Fruit fly (Drosophila melanogaster) whole organism, embryonic: ENCODE data around the gene Mf.

Source experiments
- Bgb ChIP-seq: fragments of 200-800 bp; sonication (Bioruptor generic); IDR thresholded peaks from 2 replicates; pipeline ENCODE4 v1.3.6; 2022; ENCODE audit warnings: missing biosample characterization, missing genetic modification characterization; ENCODE audit not compliant: partially characterized antibody
- CG11696 ChIP-seq: fragments of 200-800 bp; sonication (Bioruptor generic); IDR thresholded peaks from 2 replicates; pipeline ENCODE4 v1.3.6; 2022; ENCODE audit warnings: missing biosample characterization, missing genetic modification characterization
- CG11723 ChIP-seq: fragments of 200-800 bp; sonication (Bioruptor generic); optimal IDR thresholded peaks from 2 replicates; lab custom pipeline; 2017; ENCODE audit warnings: missing biosample characterization, mild to moderate bottlenecking, missing genetic modification characterization
- CG12155 ChIP-seq: fragments of 200-800 bp; sonication (Bioruptor generic); optimal IDR thresholded peaks from 3 replicates; lab custom pipeline; 2016; ENCODE audit warnings: missing biosample characterization, missing genetic modification characterization
- CG12219 ChIP-seq: fragments of 200-800 bp; sonication (Bioruptor generic); optimal IDR thresholded peaks from 3 replicates; lab custom pipeline; 2018; ENCODE audit warnings: missing biosample characterization, mild to moderate bottlenecking, missing genetic modification characterization
- CG12299 ChIP-seq: fragments of 200-800 bp; sonication (Bioruptor generic); optimal IDR thresholded peaks from 2 replicates; lab custom pipeline; 2018; ENCODE audit warnings: missing biosample characterization, mild to moderate bottlenecking, missing genetic modification characterization
- CG13287 ChIP-seq: fragments of 200-800 bp; sonication (Bioruptor generic); IDR thresholded peaks from 2 replicates; pipeline ENCODE4 v1.3.6; 2022; ENCODE audit warnings: missing biosample characterization, missing genetic modification characterization; ENCODE audit not compliant: partially characterized antibody
- CG14710 ChIP-seq: fragments of 200-800 bp; sonication (Bioruptor generic); optimal IDR thresholded peaks from 3 replicates; lab custom pipeline; 2019; ENCODE audit warnings: missing biosample characterization, mild to moderate bottlenecking, missing genetic modification characterization, moderate library complexity
- CG1603 ChIP-seq: fragments of 200-800 bp; sonication (Bioruptor generic); optimal IDR thresholded peaks from 2 replicates; lab custom pipeline; 2019; ENCODE audit warnings: missing biosample characterization, mild to moderate bottlenecking, missing genetic modification characterization, moderate library complexity
- CG17186 ChIP-seq: fragments of 200-800 bp; sonication (Bioruptor generic); optimal IDR thresholded peaks from 3 replicates; lab custom pipeline; 2017; ENCODE audit warnings: missing biosample characterization, missing genetic modification reagents, missing genetic modification characterization
- CG32532 ChIP-seq: fragments of 200-800 bp; sonication (Bioruptor generic); IDR thresholded peaks from 2 replicates; pipeline ENCODE4 v1.3.6; 2022; ENCODE audit warnings: missing biosample characterization, missing genetic modification characterization
- CG34224 ChIP-seq: fragments of 200-800 bp; sonication (Bioruptor generic); IDR thresholded peaks from 3 replicates; pipeline ENCODE4 v1.3.6; 2022; ENCODE audit warnings: missing biosample characterization, missing genetic modification characterization; ENCODE audit not compliant: partially characterized antibody
- Dip3 ChIP-seq: fragments of 200-800 bp; sonication (Bioruptor generic); optimal IDR thresholded peaks from 3 replicates; lab custom pipeline; 2016; ENCODE audit warnings: missing biosample characterization, missing genetic modification characterization
- Dref ChIP-seq: fragments of 200-800 bp; sonication (Bioruptor generic); IDR thresholded peaks from 2 replicates; pipeline ENCODE4 v1.3.6; 2022; ENCODE audit warnings: missing biosample characterization, missing genetic modification characterization
- HLH4C ChIP-seq: fragments of 200-800 bp; sonication (Bioruptor generic); IDR thresholded peaks from 3 replicates; pipeline ENCODE4 v1.3.6; 2022; ENCODE audit warnings: missing biosample characterization, missing genetic modification characterization; ENCODE audit not compliant: partially characterized antibody
- MBD-R2 ChIP-seq: fragments of 200-800 bp; sonication (Bioruptor generic); IDR thresholded peaks from 2 replicates; pipeline ENCODE4 v1.3.6; 2022; ENCODE audit warnings: missing biosample characterization, missing genetic modification characterization
- Mad ChIP-seq: fragments of 200-800 bp; sonication (Bioruptor generic); optimal IDR thresholded peaks from 2 replicates; lab custom pipeline; 2016; ENCODE audit warnings: missing biosample characterization, missing genetic modification characterization
- Meics ChIP-seq: fragments of 200-800 bp; sonication (Bioruptor generic); optimal IDR thresholded peaks from 2 replicates; lab custom pipeline; 2017; ENCODE audit warnings: missing biosample characterization, mild to moderate bottlenecking, missing genetic modification characterization
- NC2β ChIP-seq: fragments of 200-800 bp; sonication (Bioruptor generic); optimal IDR thresholded peaks from 2 replicates; lab custom pipeline; 2016; ENCODE audit warnings: missing biosample characterization, missing genetic modification characterization
- Scr ChIP-seq: fragments of 200-800 bp; sonication (Bioruptor generic); IDR thresholded peaks from 2 replicates; pipeline ENCODE4 v1.3.6; 2022; ENCODE audit warnings: missing biosample characterization, missing genetic modification characterization; ENCODE audit not compliant: partially characterized antibody
- Xbp1 ChIP-seq: fragments of 200-800 bp; sonication (Bioruptor generic); optimal IDR thresholded peaks from 3 replicates; lab custom pipeline; 2016; ENCODE audit warnings: missing biosample characterization, mild to moderate bottlenecking, missing genetic modification characterization
- cg ChIP-seq: fragments of 200-800 bp; sonication (Bioruptor generic); optimal IDR thresholded peaks from 3 replicates; lab custom pipeline; 2019; ENCODE audit warnings: missing biosample characterization, mild to moderate bottlenecking, missing genetic modification characterization, moderate library complexity
- chinmo ChIP-seq: fragments of 200-800 bp; sonication (Bioruptor generic); IDR thresholded peaks from 4 replicates; pipeline ENCODE4 v1.3.6; 2022; ENCODE audit warnings: missing biosample characterization, missing genetic modification characterization; ENCODE audit not compliant: partially characterized antibody
- fd96Cb ChIP-seq: fragments of 200-800 bp; sonication (Bioruptor generic); optimal IDR thresholded peaks from 2 replicates; lab custom pipeline; 2018; ENCODE audit warnings: missing biosample characterization, mild to moderate bottlenecking, missing genetic modification characterization, moderate library complexity
- ken ChIP-seq: fragments of 200-800 bp; sonication (Bioruptor generic); IDR thresholded peaks from 3 replicates; pipeline ENCODE4 v1.3.6; 2022; ENCODE audit warnings: missing biosample characterization, missing genetic modification characterization
- kni ChIP-seq: fragments of 200-800 bp; sonication (Bioruptor generic); optimal IDR thresholded peaks from 3 replicates; lab custom pipeline; 2017; ENCODE audit warnings: mild to moderate bottlenecking, missing biosample characterization, missing genetic modification reagents, missing genetic modification characterization
- lab ChIP-seq: fragments of 200-800 bp; sonication (Bioruptor generic); optimal IDR thresholded peaks from 3 replicates; lab custom pipeline; 2017; ENCODE audit warnings: missing biosample characterization, missing genetic modification characterization, mild to moderate bottlenecking, moderate library complexity, missing genetic modification reagents
- lov ChIP-seq, 2 experiments: fragments of 200-800 bp in 1 of 2; fragments of >200 bp in 1 of 2; sonication (Bioruptor generic) in 1 of 2; IDR thresholded peaks in 1 of 2; optimal IDR thresholded peaks in 1 of 2; 2 replicates in 1 of 2; 3 replicates in 1 of 2; pipeline versions ENCODE4 v1.3.6 to Lab custom; 2017 to 2022; ENCODE audit warnings: missing biosample characterization in 1 of 2, missing genetic modification characterization in 1 of 2
- nom ChIP-seq: fragments of 200-800 bp; sonication (Bioruptor generic); optimal IDR thresholded peaks from 2 replicates; lab custom pipeline; 2017; ENCODE audit warnings: missing biosample characterization, missing genetic modification characterization, mild to moderate bottlenecking, moderate library complexity, missing genetic modification reagents
- onecut ChIP-seq: fragments of 200-800 bp; sonication (Bioruptor generic); IDR thresholded peaks from 2 replicates; pipeline ENCODE4 v1.3.6; 2022; ENCODE audit warnings: missing biosample characterization, missing genetic modification characterization
- pzg ChIP-seq: fragments of 200-800 bp; sonication (Bioruptor generic); optimal IDR thresholded peaks from 3 replicates; lab custom pipeline; 2018; ENCODE audit warnings: missing biosample characterization, mild to moderate bottlenecking, missing genetic modification characterization, moderate library complexity
- ranshi ChIP-seq: fragments of 200-800 bp; sonication (Bioruptor generic); IDR thresholded peaks from 2 replicates; pipeline ENCODE4 v1.3.6; 2022; ENCODE audit warnings: missing biosample characterization, missing genetic modification characterization
- sens ChIP-seq: fragments of 200-800 bp; sonication (Bioruptor generic); peaks from one replicate; lab custom pipeline; 2016; ENCODE audit warnings: missing biosample characterization, missing genetic modification characterization
- stwl ChIP-seq: fragments of 200-800 bp; sonication (Bioruptor generic); optimal IDR thresholded peaks from 3 replicates; lab custom pipeline; 2018; ENCODE audit warnings: missing biosample characterization, mild to moderate bottlenecking, missing genetic modification characterization, moderate library complexity
- twi ChIP-seq: fragments of 200-800 bp; optimal IDR thresholded peaks from 2 replicates; lab custom pipeline; 2019; ENCODE audit warnings: missing biosample characterization, mild to moderate bottlenecking, missing genetic modification characterization, moderate library complexity
- vvl ChIP-seq: fragments of 200-800 bp; sonication (Bioruptor generic); IDR thresholded peaks from 2 replicates; pipeline ENCODE4 v1.3.6; 2022; ENCODE audit warnings: missing biosample characterization, missing genetic modification characterization

Mf gene

dm6 chr3R:15147038-15147744 lies 34.1 kb downstream of the Mf start, which contains the start of gene Glys (continued):
- TF ChIP-seq CG13287 (peak; percentile 27; the same call in 1 of the 2 replicates), CG32532 (GFP tag; lab: Robert Waterston, UW) (peak; percentile 40; the same call in 1 of the 2 replicates), Dip3 (peak; percentile 12), HLH4C (GFP tag; lab: Robert Waterston, UW) (peak; percentile 40; the same call in 1 of the 3 replicates), stwl (tag; lab: Kevin White, UChicago) (peak; percentile 42), onecut (GFP tag; lab: Robert Waterston, UW) (0 out of 2 replicates have a peak, but pooled peaks have one; percentile 18), MBD-R2 (GFP tag; lab: Robert Waterston, UW) (peak; percentile 27; the same call in 1 of the 2 replicates), pzg (GFP tag; lab: Kevin White, UChicago) (peak; percentile 86), Meics (GFP tag; lab: Kevin White, UChicago) (peak; percentile 34), CG11696 (GFP tag; lab: Robert Waterston, UW) (no peak), CG14710 (tag; lab: Kevin White, UChicago) (peak; percentile 34), Xbp1 (GFP tag; lab: Kevin White, UChicago) (peak; percentile 20), CG12299 (tag; lab: Kevin White, UChicago) (peak; percentile 34), fd96Cb (tag; lab: Kevin White, UChicago) (no peak), Mad (GFP tag; lab: Kevin White, UChicago) (peak; percentile 32), twi (tag; lab: Kevin White, UChicago) (no peak), cg (GFP tag; lab: Kevin White, UChicago) (peak; percentile 18), NC2β (GFP tag; lab: Kevin White, UChicago) (peak; percentile 7), CG34224 (GFP tag; lab: Robert Waterston, UW) (0 out of 3 replicates have a peak, but pooled peaks have one; percentile 4), lab (GFP tag; lab: Kevin White, UChicago) (peak; percentile 50), ken (GFP tag; lab: Robert Waterston, UW) (0 out of 3 replicates have a peak, but pooled peaks have one; percentile 36), CG1603 (tag; lab: Kevin White, UChicago) (peak; percentile 55), Scr (GFP tag; lab: Robert Waterston, UW) (0 out of 2 replicates have a peak, but pooled peaks have one; percentile 39), CG11723 (GFP tag; lab: Kevin White, UChicago) (no peak), lov (optimal IDR thresholded peaks at IDR 0.05; lab: Kevin White, UChicago) (no peak), lov (GFP tag; IDR thresholded peaks at IDR 0.05; lab: Robert Waterston, UW) (0 out of 3 replicates have a peak, but pooled peaks have one; percentile 6), CG12219 (GFP tag; lab: Kevin White, UChicago) (no peak), Bgb (peak; percentile 28; the same call in 1 of the 2 replicates), Dref (GFP tag; lab: Robert Waterston, UW) (no peak), chinmo (GFP tag; lab: Robert Waterston, UW) (0 out of 4 replicates have a peak, but pooled peaks have one; percentile 65), sens (peak; percentile 76), CG12155 (GFP tag; lab: Kevin White, UChicago) (peak; percentile 4), vvl (GFP tag; lab: Robert Waterston, UW) (peak; percentile 44; the same call in 1 of the 2 replicates), CG17186 (peak; percentile 19), kni (GFP tag; lab: Kevin White, UChicago) (peak; percentile 51), nom (peak; percentile 73), ranshi (GFP tag; lab: Robert Waterston, UW) (no peak; the same call in 1 of the 2 replicates)
